Worm (Caenorhabditis elegans) whole organism, L1 larva: ENCODE results near the gene T21C12.8.

Experiments used
- Y116A8C.19 ChIP-seq: sonication (generic microtip); optimal IDR thresholded peaks from 2 replicates; lab custom pipeline; 2016; ENCODE audit warnings: missing compliant biosample characterization, missing genetic modification characterization, borderline replicate concordance
- blmp-1 ChIP-seq: fragments of 150-350 bp; optimal IDR thresholded peaks from 2 replicates; lab custom pipeline; 2014; ENCODE audit warnings: missing biosample characterization, missing genetic modification characterization
- ceh-82 ChIP-seq, 3 experiments: fragments of 150-350 bp in 1 of 3; sonication (generic microtip) in 2 of 3; optimal IDR thresholded peaks; 2 replicates each; lab custom pipeline; 2014 to 2017; ENCODE audit warnings: missing biosample characterization in 3 of 3, missing genetic modification characterization in 3 of 3
- egl-27 ChIP-seq, 2 experiments: fragments of 150-350 bp in 1 of 2; sonication (generic microtip); optimal IDR thresholded peaks; 3 replicates each; lab custom pipeline; 2017 to 2018; ENCODE audit warnings: missing biosample characterization in 2 of 2, missing genetic modification characterization in 2 of 2, missing genetic modification reagents in 2 of 2
- mdl-1 ChIP-seq, 2 experiments: fragments of 150-350 bp; optimal IDR thresholded peaks; 2 replicates each; lab custom pipeline; 2014 to 2017; ENCODE audit warnings: missing biosample characterization in 2 of 2, missing genetic modification characterization in 2 of 2, inconsistent platforms in 1 of 2
- nhr-11 ChIP-seq: fragments of 150-350 bp; optimal IDR thresholded peaks from 2 replicates; lab custom pipeline; 2014; ENCODE audit warnings: missing biosample characterization, missing genetic modification characterization
- nhr-12 ChIP-seq: sonication (generic microtip); optimal IDR thresholded peaks from 2 replicates; lab custom pipeline; 2017; ENCODE audit warnings: missing biosample characterization, missing genetic modification characterization
- nhr-76 ChIP-seq: sonication (generic microtip); optimal IDR thresholded peaks from 2 replicates; lab custom pipeline; 2017; ENCODE audit warnings: missing biosample characterization, missing genetic modification characterization
- nhr-90 ChIP-seq: sonication (generic microtip); optimal IDR thresholded peaks from 2 replicates; lab custom pipeline; 2016; ENCODE audit warnings: mild to moderate bottlenecking, missing genetic modification characterization, missing compliant biosample characterization; ENCODE audit not compliant: poor library complexity
- rnt-1 ChIP-seq: sonication (generic microtip); optimal IDR thresholded peaks from 2 replicates; lab custom pipeline; 2016; ENCODE audit warnings: mild to moderate bottlenecking, missing genetic modification characterization, moderate library complexity, missing compliant biosample characterization
- skn-1 ChIP-seq: fragments of 150-350 bp; optimal IDR thresholded peaks from 2 replicates; lab custom pipeline; 2014; ENCODE audit warnings: missing biosample characterization, missing genetic modification characterization
- snpc-4 ChIP-seq: fragments of 150-350 bp; optimal IDR thresholded peaks from 2 replicates; lab custom pipeline; 2014; ENCODE audit warnings: missing biosample characterization, missing genetic modification characterization
- sox-4 ChIP-seq: sonication (generic microtip); optimal IDR thresholded peaks from 2 replicates; lab custom pipeline; 2016; ENCODE audit warnings: missing genetic modification characterization, missing compliant biosample characterization
- vab-15 ChIP-seq: sonication (generic microtip); optimal IDR thresholded peaks from 2 replicates; lab custom pipeline; 2017; ENCODE audit warnings: missing genotype, mild to moderate bottlenecking, missing genetic modification characterization, missing compliant biosample characterization

DNA sequence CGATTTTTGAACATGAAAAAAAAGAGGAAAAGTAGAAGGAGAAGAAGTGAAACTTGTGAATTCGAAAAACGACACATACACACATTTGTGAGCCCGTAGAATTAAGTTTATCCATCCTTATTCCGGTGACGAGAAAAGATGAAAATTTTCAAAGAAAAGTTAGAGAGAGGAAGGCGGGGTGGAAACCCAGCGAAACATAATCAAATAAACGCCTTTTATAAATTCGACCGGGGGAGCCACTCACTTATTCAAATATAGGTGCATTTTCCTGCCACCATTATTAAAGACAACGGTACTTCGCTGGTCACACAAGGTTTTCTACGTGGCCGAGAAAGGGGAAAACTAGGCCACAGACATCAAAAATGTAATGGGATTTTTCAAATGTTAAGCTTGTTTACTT, 30.7 kb upstream of the T21C12.8 start:
- TF ChIP-seq mdl-1 (tag; optimal IDR thresholded peaks at IDR 0.05; lab: Kevin White, UChicago) (no peak), nhr-76 (no peak), skn-1 (tag; lab: Kevin White, UChicago) (no peak), nhr-11 (tag; lab: Kevin White, UChicago) (no peak), nhr-12 (tag; lab: Kevin White, UChicago) (no peak), snpc-4 (tag; lab: Kevin White, UChicago) (no peak), nhr-90 (no peak), egl-27 (tag; optimal IDR thresholded peaks at IDR 0.05; lab: Kevin White, UChicago) (no peak), ceh-82 (tag; optimal IDR thresholded peaks at IDR 0.05; lab: Kevin White, UChicago) (no peak), rnt-1 (tag; lab: Kevin White, UChicago) (no peak), Y116A8C.19 (tag; lab: Kevin White, UChicago) (no peak), vab-15 (no peak), sox-4 (tag; lab: Kevin White, UChicago) (no peak), blmp-1 (tag; lab: Kevin White, UChicago) (no peak)
